Worm (Caenorhabditis elegans) whole organism, L1 larva: Measurements from ENCODE around the gene djr-1.1.
"Not testable (repeated sequence)": the region's sequence is repeated elsewhere in the genome, so short reads cannot be mapped to it uniquely, and the experiment has no call there.

Experiments
- lin-39 ChIP-seq: fragments of 150-350 bp; optimal IDR thresholded peaks from 2 replicates; lab custom pipeline; 2014; ENCODE audit warnings: missing biosample characterization, missing genetic modification reagents, missing genetic modification characterization
- skn-1 ChIP-seq: fragments of 150-350 bp; optimal IDR thresholded peaks from 2 replicates; lab custom pipeline; 2014; ENCODE audit warnings: missing biosample characterization, missing genetic modification characterization
- unc-86 ChIP-seq: sonication (generic microtip); optimal IDR thresholded peaks from 2 replicates; lab custom pipeline; 2016; ENCODE audit warnings: missing genetic modification characterization, missing compliant biosample characterization

DNA sequence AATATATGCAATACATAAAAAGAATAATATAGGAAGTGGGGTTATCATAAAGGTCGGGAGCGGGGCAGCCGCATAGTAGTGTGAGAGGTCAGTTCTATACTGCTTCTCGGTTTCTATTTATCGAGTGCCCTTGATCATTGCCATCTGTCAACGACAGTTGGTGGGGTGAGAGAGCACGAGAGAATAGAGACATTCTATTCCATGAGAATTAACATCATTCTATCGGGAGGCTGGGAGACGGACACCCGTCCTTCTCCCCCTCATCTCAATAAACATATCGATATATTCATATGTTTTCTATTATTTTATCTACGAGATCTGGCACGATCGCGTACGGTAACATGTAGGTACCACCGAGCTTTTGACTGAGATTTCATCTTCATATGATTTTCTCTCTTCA, 21.7 kb downstream of the djr-1.1 start, which contains the start of gene mps-2:
- not testable (repeated sequence) for TF ChIP-seq lin-39; skn-1 (tag; lab: Kevin White, UChicago); unc-86 (tag; lab: Kevin White, UChicago)
